Worm (Caenorhabditis elegans) whole organism, L4/young adult: Measurements from ENCODE around the gene msra-1.

Source experiments
- W03F9.2 ChIP-seq: fragments of 150-350 bp; optimal IDR thresholded peaks from 2 replicates; lab custom pipeline; 2014; ENCODE audit warnings: missing biosample characterization, missing genetic modification characterization
- dao-5 ChIP-seq: sonication (generic microtip); optimal IDR thresholded peaks from 2 replicates; lab custom pipeline; 2016; ENCODE audit warnings: missing genotype, missing genetic modification characterization, moderate library complexity, missing compliant biosample characterization
- him-1 ChIP-seq: sonication (generic microtip); optimal IDR thresholded peaks from 2 replicates; lab custom pipeline; 2016; ENCODE audit warnings: missing genotype, missing genetic modification reagents, missing genetic modification characterization, missing compliant biosample characterization

Gene msra-1

DNA sequence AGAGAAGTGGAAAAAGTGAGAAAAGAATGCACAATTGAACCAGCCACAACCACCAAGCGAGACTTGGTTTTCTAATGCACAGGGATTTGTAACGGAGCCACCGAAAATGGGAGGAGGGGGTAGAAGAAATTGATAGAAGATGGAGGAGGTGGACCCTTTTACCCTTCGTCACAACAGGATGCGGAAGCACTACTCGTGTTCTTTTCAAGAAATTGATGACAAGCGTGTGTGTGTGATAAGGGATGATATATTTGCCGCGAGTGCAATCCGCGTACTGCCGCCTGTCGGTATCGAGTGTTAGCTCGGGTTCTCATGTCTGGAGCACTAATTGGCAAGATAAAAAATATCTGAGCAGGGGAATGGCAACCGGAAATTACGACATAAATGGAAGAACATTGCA is 39.9 kb downstream of the msra-1 start, which contains the start of gene F21D12.3:
Gene F21D12.3 (minus strand): TSS at position 101 of the 400 bp plus-strand sequence.
- TF ChIP-seq him-1 (tag; lab: Kevin White, UChicago) (no peak), W03F9.2 (tag; lab: Kevin White, UChicago) (no peak), dao-5 (tag; lab: Kevin White, UChicago) (no peak)

- TF ChIP-seq dao-5 (tag; lab: Kevin White, UChicago) = no peak
- no peak for TF ChIP-seq him-1 (tag; lab: Kevin White, UChicago)
- no peak for TF ChIP-seq W03F9.2 (tag; lab: Kevin White, UChicago)
These were observed 40.5 kb downstream of the msra-1 start for ce11 chrII:7323317-7323716.

ce11 chrII:7319471-7319870 is 44.4 kb downstream of the msra-1 start:
- TF ChIP-seq him-1 (tag; lab: Kevin White, UChicago) (peak; percentile 80), W03F9.2 (tag; lab: Kevin White, UChicago) (no peak), dao-5 (tag; lab: Kevin White, UChicago) (no peak)

DNA sequence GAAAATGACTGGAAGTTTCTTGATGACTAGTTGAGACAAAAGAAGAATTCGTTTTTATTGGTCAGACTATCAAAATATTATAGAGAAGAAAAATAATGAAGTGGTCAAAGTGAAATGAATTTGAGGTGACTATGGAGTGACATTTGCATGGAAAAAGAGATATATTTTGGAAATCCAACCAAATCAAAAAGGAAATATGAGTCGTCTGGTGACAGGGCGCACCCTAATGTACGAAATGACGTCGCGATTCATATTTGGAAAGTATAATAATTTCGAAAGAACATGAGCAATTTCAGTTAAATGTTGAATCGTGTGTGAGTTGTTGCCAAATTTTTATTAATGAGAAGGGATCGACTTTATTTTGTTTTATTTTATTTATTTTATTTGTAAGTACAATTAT is 46.4 kb downstream of the msra-1 start, which contains the start of gene F21D12.2:
Gene F21D12.2 (plus strand): TSS at position 301 of the 400 bp plus-strand sequence.
- TF ChIP-seq him-1 (tag; lab: Kevin White, UChicago) (no peak), W03F9.2 (tag; lab: Kevin White, UChicago) (no peak), dao-5 (tag; lab: Kevin White, UChicago) (no peak)

DNA sequence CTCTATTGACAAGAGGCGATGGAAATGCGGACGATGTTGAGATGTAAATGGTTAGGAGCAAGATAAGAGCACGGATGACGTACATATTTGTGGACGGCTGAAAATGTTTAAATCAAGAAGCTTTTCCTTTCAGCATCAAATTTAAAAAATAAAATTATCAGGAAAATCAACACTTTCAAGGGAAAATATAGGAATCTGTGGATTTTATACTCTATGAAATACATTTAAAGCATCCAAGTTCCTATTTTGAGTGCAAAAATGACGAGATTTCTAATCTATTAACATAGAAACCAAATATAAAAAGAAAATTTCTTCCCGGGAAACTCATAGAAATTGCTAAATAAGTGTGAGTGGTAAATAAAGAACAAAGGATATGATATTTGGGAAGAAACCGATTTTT is 49.8 kb downstream of the msra-1 start, which contains the start of gene F45E12.6:
Gene F45E12.6 (minus strand): TSS at position 101 of the 400 bp plus-strand sequence.
- TF ChIP-seq dao-5 (tag; lab: Kevin White, UChicago) (no peak), him-1 (tag; lab: Kevin White, UChicago) (no peak), W03F9.2 (tag; lab: Kevin White, UChicago) (no peak)
